Fruit fly (Drosophila melanogaster): ENCODE data around the gene CG10098.
A peak's percentile ranks its signal among the peaks of the same experiment; 100 is the strongest.

Gene CG10098

DNA sequence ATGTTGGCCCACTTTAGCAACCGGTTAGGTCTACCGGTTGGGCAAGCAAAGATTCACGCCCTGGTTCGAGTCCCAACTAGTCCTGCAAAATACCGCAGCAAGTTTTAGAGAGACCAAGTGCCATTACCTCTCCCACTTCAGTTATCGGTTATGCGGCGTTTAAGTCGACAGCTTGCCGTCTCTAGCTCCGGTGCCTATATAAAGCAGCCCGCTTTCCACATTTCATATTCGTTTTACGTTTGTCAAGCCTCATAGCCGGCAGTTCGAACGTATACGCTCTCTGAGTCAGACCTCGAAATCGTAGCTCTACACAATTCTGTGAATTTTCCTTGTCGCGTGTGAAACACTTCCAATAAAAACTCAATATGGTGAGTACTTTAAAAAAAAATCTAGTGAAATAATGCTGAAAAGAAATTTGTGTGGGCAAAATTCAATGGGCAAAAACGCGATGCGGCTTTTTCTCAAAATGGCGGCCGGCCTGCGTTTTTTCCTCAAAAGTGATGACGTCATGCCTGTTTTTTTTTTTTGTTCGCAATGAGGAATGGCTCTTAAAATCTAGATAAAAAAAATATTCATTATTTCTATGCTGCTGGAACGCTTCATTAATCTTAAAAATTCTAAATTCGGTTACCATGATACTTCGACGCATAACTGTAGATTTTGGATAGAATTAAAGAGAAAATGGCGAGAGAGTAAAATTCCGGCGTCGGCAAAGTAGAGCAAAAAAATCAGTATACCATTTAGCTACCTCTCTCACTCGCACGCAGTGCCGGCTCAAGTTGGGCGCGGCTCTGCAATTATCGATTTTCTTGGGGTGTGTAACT is 37.8 kb upstream of the CG10098 start, which contains the start of gene alphaTub84B (continued):
- TF ChIP-seq eyg (GFP tag; optimal IDR thresholded peaks at IDR 0.05) = peak; percentile 80
- peak; percentile 64 for TF ChIP-seq CG2678 (tag; optimal IDR thresholded peaks at IDR 0.05)
- peak; percentile 44 for TF ChIP-seq Myb (GFP tag; optimal IDR thresholded peaks at IDR 0.05)
- peak; percentile 88 for TF ChIP-seq Lhr (GFP tag; optimal IDR thresholded peaks at IDR 0.05)
- TF ChIP-seq CG4617 (GFP tag; optimal IDR thresholded peaks at IDR 0.05; ENCODE audit: borderline replicate concordance) = no peak
- TF ChIP-seq wek (GFP tag; optimal IDR thresholded peaks at IDR 0.05) = peak; percentile 70
- TF ChIP-seq slou (GFP tag; optimal IDR thresholded peaks at IDR 0.05) = peak; percentile 35
- peak in 1 of 2 experiments; percentile 44 for TF ChIP-seq insv (GFP tag; optimal IDR thresholded peaks at IDR 0.05)
- peak; percentile 6 for TF ChIP-seq Six4 (GFP tag; optimal IDR thresholded peaks at IDR 0.05)
- no peak for TF ChIP-seq ro (GFP tag; IDR thresholded peaks at IDR 0.05)
- TF ChIP-seq Xbp1 (GFP tag; optimal IDR thresholded peaks at IDR 0.05) = peak; percentile 52
- peak; percentile 20 to 83 for TF ChIP-seq Hr51 (GFP tag; optimal IDR thresholded peaks at IDR 0.05)
- TF ChIP-seq Opbp (GFP tag; IDR thresholded peaks at IDR 0.05; ENCODE audit: partially characterized antibody) = peak; percentile 73; the same call in 2 of the 3 replicates
- peak; percentile 47 for TF ChIP-seq Dad (GFP tag; optimal IDR thresholded peaks at IDR 0.05)
- TF ChIP-seq CG12942 (GFP tag; optimal IDR thresholded peaks at IDR 0.05) = peak; percentile 55
- no peak for TF ChIP-seq CG10654 (GFP tag; optimal IDR thresholded peaks at IDR 0.05)
- peak; percentile 77 for TF ChIP-seq MTF-1 (GFP tag; optimal IDR thresholded peaks at IDR 0.05; ENCODE audit: borderline replicate concordance)
- TF ChIP-seq ash1 (GFP tag; optimal IDR thresholded peaks at IDR 0.05) = peak; percentile 67
- TF ChIP-seq CG9215 (GFP tag; IDR thresholded peaks at IDR 0.05) = peak; percentile 32; the same call in 1 of the 2 replicates
- TF ChIP-seq zen2 (GFP tag; IDR thresholded peaks at IDR 0.05; ENCODE audit: partially characterized antibody) = peak; percentile 40; the same call in 1 of the 3 replicates
- TF ChIP-seq Nf-YA (GFP tag; IDR thresholded peaks at IDR 0.05) = no peak
- peak; percentile 45 for TF ChIP-seq Max (GFP tag; optimal IDR thresholded peaks at IDR 0.05)
- TF ChIP-seq Hey (tag; optimal IDR thresholded peaks at IDR 0.05) = peak; percentile 43
- peak; percentile 9 for TF ChIP-seq abd-A (tag; optimal IDR thresholded peaks at IDR 0.05)
- peak; percentile 61 for TF ChIP-seq Drgx (GFP tag; IDR thresholded peaks at IDR 0.05)
- TF ChIP-seq Hr3 (GFP tag; optimal IDR thresholded peaks at IDR 0.05) = peak; percentile 34
- TF ChIP-seq Hr39 (optimal IDR thresholded peaks at IDR 0.05) = no peak
- peak; percentile 23 for TF ChIP-seq CoRest (tag; optimal IDR thresholded peaks at IDR 0.05)
- TF ChIP-seq CG13287 (GFP tag; IDR thresholded peaks at IDR 0.05; ENCODE audit: partially characterized antibody) = peak; percentile 60
- peak; percentile 56 for TF ChIP-seq Sox100B (GFP tag; optimal IDR thresholded peaks at IDR 0.05)
- peak; percentile 47 for TF ChIP-seq CG8388 (GFP tag; optimal IDR thresholded peaks at IDR 0.05)
- peak; percentile 95 for TF ChIP-seq lilli (GFP tag; optimal IDR thresholded peaks at IDR 0.05)
- TF ChIP-seq odd (GFP tag; optimal IDR thresholded peaks at IDR 0.05) = peak; percentile 75
- peak; percentile 56 for TF ChIP-seq CG13123 (GFP tag; optimal IDR thresholded peaks at IDR 0.05)
- TF ChIP-seq CG1792 (GFP tag; optimal IDR thresholded peaks at IDR 0.05) = peak; percentile 53
- peak; percentile 98 for TF ChIP-seq Med (GFP tag)
- TF ChIP-seq H15 (GFP tag; IDR thresholded peaks at IDR 0.05) = no peak
- TF ChIP-seq CG6175 (GFP tag; IDR thresholded peaks at IDR 0.05) = 0 out of 3 replicates have a peak, but pooled peaks have one; percentile 67
- no peak for TF ChIP-seq fd96Cb (tag; optimal IDR thresholded peaks at IDR 0.05)
- TF ChIP-seq CG4282 (GFP tag; optimal IDR thresholded peaks at IDR 0.05) = peak; percentile 81
- TF ChIP-seq CG12659 (GFP tag; optimal IDR thresholded peaks at IDR 0.05) = peak; percentile 89
- peak; percentile 55 for TF ChIP-seq Mes4 (GFP tag; optimal IDR thresholded peaks at IDR 0.05)
- peak; percentile 63 for TF ChIP-seq Atf6 (GFP tag; IDR thresholded peaks at IDR 0.05)
- TF ChIP-seq CG6689 (GFP tag; IDR thresholded peaks at IDR 0.05) = no peak
- TF ChIP-seq Antp (GFP tag; optimal IDR thresholded peaks at IDR 0.05) = peak; percentile 85
- TF ChIP-seq CG17912 (GFP tag; optimal IDR thresholded peaks at IDR 0.05) = peak; percentile 84
- TF ChIP-seq CG12769 (tag; optimal IDR thresholded peaks at IDR 0.05) = peak; percentile 79
- peak; percentile 3 for TF ChIP-seq CG9609 (GFP tag; optimal IDR thresholded peaks at IDR 0.05)
